Worm (Caenorhabditis elegans) whole organism, mixed stage, embryonic: ENCODE results near the gene K10B4.3.

ENCODE experiments used
- blmp-1 ChIP-seq: fragments of 150-350 bp; optimal IDR thresholded peaks from 2 replicates; lab custom pipeline; 2014; ENCODE audit warnings: missing biosample characterization, missing genetic modification characterization
- ceh-43 ChIP-seq: fragments of 200-800 bp; sonication (Bioruptor generic); optimal IDR thresholded peaks from 2 replicates; lab custom pipeline; 2018; ENCODE audit warnings: mild to moderate bottlenecking, missing genetic modification characterization, moderate library complexity, missing compliant biosample characterization
- ces-1 ChIP-seq: fragments of 150-350 bp; optimal IDR thresholded peaks from 2 replicates; lab custom pipeline; 2014; ENCODE audit warnings: missing biosample characterization, missing genetic modification reagents, missing genetic modification characterization
- cnd-1 ChIP-seq: fragments of 200-800 bp; sonication (Bioruptor generic); optimal IDR thresholded peaks from 2 replicates; lab custom pipeline; 2018; ENCODE audit warnings: mild to moderate bottlenecking, missing genetic modification characterization, missing compliant biosample characterization
- elt-1 ChIP-seq: sonication (generic microtip); optimal IDR thresholded peaks from 2 replicates; lab custom pipeline; 2017; ENCODE audit warnings: missing genetic modification characterization, mild to moderate bottlenecking, missing compliant biosample characterization, antibody characterized with exemption, moderate library complexity, borderline replicate concordance; ENCODE audit not compliant: insufficient read depth
- lin-13 ChIP-seq: fragments of 150-350 bp; optimal IDR thresholded peaks from 2 replicates; lab custom pipeline; 2014; ENCODE audit warnings: missing biosample characterization, missing genetic modification characterization
- lsy-2 ChIP-seq: fragments of 150-350 bp; optimal IDR thresholded peaks from 2 replicates; lab custom pipeline; 2014; ENCODE audit warnings: missing biosample characterization, missing genetic modification characterization
- nhr-12 ChIP-seq: fragments of 150-350 bp; optimal IDR thresholded peaks from 2 replicates; lab custom pipeline; 2014; ENCODE audit warnings: missing biosample characterization, missing genetic modification characterization
- nhr-237 ChIP-seq: fragments of 150-350 bp; optimal IDR thresholded peaks from 2 replicates; lab custom pipeline; 2014; ENCODE audit warnings: missing biosample characterization, missing genetic modification characterization
- nhr-28 ChIP-seq: fragments of 150-350 bp; optimal IDR thresholded peaks from 2 replicates; lab custom pipeline; 2014; ENCODE audit warnings: missing biosample characterization, missing genetic modification characterization
- nhr-76 ChIP-seq: sonication (generic microtip); optimal IDR thresholded peaks from 2 replicates; lab custom pipeline; 2017; ENCODE audit warnings: missing biosample characterization, missing genetic modification characterization
- pha-4 ChIP-seq: fragments of 150-350 bp; optimal IDR thresholded peaks from 2 replicates; lab custom pipeline; 2018; ENCODE audit warnings: missing biosample characterization, missing genetic modification reagents, missing genetic modification characterization

DNA sequence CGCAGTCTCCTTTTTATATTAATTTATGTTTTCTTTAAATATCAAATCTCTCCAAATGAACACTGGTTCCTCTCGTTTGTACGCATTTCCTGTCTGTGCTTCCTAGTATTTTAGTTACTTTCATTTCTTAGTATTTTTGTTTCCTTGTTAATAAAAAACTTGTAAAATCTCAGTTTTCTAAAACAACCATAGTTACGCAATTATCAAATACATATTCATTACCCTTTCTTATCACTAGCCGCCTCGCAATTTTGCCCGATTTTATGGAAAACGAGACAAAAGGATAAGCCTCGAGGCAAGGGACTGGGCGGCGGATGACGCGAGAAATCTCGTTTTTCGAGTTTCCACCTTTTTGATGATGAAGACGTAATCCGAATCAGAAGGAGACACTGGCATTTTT is 9.8 kb downstream of the K10B4.3 start, which contains the start of gene C50D2.1:
- TF ChIP-seq cnd-1 (tag; lab: Kevin White, UChicago): no peak
- TF ChIP-seq lsy-2 (tag; lab: Kevin White, UChicago): no peak
- TF ChIP-seq nhr-237 (tag; lab: Kevin White, UChicago): no peak
- no peak for TF ChIP-seq pha-4
- TF ChIP-seq lin-13 (tag; lab: Kevin White, UChicago): no peak
- TF ChIP-seq ceh-43: no peak
- TF ChIP-seq blmp-1 (tag; lab: Kevin White, UChicago): no peak
- TF ChIP-seq elt-1: no peak
- no peak for TF ChIP-seq nhr-12 (tag; lab: Kevin White, UChicago)
- no peak for TF ChIP-seq ces-1 (GFP tag; lab: Kevin White, UChicago)
- no peak for TF ChIP-seq nhr-76 (tag; lab: Kevin White, UChicago)
- TF ChIP-seq nhr-28 (tag; lab: Kevin White, UChicago): no peak
